Worm (Caenorhabditis elegans): ENCODE results near the gene tgt-2.

- TF ChIP-seq ama-1 (optimal IDR thresholded peaks at IDR 0.05) (no peak), lin-15B (tag; optimal IDR thresholded peaks at IDR 0.05) (no peak)
Measured at ce11 chrV:19036061-19036460, 37.9 kb downstream of the tgt-2 start.
